Fruit fly (Drosophila melanogaster) Kc167 (cell line): ENCODE data around the gene CG15773.

Experiments used
- Myc ChIP-seq: fragments of >200 bp; optimal IDR thresholded peaks from 2 replicates; lab custom pipeline; 2017; ENCODE audit warnings: missing external identifiers
- Sin3A ChIP-seq: fragments of >200 bp; optimal IDR thresholded peaks from 2 replicates; lab custom pipeline; 2018; ENCODE audit warnings: missing external identifiers
- h ChIP-seq: fragments of >200 bp; optimal IDR thresholded peaks from 3 replicates; lab custom pipeline; 2018; ENCODE audit warnings: missing external identifiers
- insv ChIP-seq: fragments of >200 bp; optimal IDR thresholded peaks from 3 replicates; lab custom pipeline; 2018; ENCODE audit warnings: missing external identifiers
- psq ChIP-seq: fragments of >200 bp; optimal IDR thresholded peaks from 2 replicates; lab custom pipeline; 2017; ENCODE audit warnings: missing external identifiers
- ttk ChIP-seq: sonication (Bioruptor generic); optimal IDR thresholded peaks from 2 replicates; lab custom pipeline; 2017; ENCODE audit warnings: missing external identifiers

- TF ChIP-seq h (no peak), Sin3A (lab: Kevin White, UChicago) (no peak), Myc (no peak), psq (lab: Kevin White, UChicago) (peak; percentile 79), ttk (lab: Kevin White, UChicago) (no peak), insv (lab: Kevin White, UChicago) (no peak)
Measured at dm6 chrX:5689417-5690215, 42.9 kb upstream of the CG15773 start, which contains the start of the genes PGAP1 and cv.
